Fruit fly (Drosophila melanogaster): ENCODE measurements around the gene CG1523.

DNA sequence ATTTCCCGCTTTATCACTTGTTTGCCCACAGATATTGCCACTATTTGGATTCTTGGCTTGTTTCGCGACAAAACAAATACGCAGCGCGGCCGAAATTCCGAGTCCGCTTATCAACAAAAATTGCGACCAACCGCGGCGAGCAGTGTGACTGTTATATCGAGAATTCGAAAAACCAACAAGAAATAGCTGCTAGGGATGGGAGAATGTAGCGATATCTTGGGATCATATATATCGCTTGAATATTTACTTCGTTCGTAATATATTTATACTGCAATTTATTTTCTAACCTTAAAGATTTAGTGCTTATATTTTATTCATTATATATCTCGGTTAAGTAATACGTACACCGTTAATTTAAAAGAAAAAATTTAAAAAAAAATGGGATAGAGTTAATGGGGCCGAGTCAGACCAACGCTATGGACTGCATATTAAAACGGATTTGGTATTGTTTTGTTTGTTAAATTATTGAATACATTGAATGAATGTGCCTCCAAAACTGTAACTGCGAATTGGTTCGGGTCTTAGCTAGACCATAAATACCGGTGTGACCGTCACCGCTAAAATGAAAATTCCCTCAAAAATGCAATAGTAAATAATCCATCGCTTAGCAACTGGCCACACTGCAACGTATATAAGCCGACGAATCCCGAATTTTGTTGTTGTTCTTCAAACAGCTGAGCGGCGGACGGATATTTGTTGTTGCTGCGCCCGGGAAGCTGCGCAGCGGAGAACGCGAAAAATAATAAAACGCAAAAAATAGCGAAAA, 25.3 kb upstream of the CG1523 start, which contains the start of the genes Apc and spg:
- TF ChIP-seq psq (optimal IDR thresholded peaks at IDR 0.05) = no peak
- no peak for TF ChIP-seq insv (optimal IDR thresholded peaks at IDR 0.05)

Data from Kc167 (cell line).